Worm (Caenorhabditis elegans): ENCODE measurements around the gene C32D5.7.

The C32D5.7 gene

ce11 chrII:6320655-6321388 lies 19.0 kb downstream of the C32D5.7 start, which contains the start of gene efr-3:
efr-3 (minus strand) TSS chrII:6321159.
- TF ChIP-seq ztf-1 (GFP tag; conservative IDR thresholded peaks at IDR 0.05) (no peak), gmeb-1 (tag; optimal IDR thresholded peaks at IDR 0.05) (peak; percentile 92), sma-9 (GFP tag; optimal IDR thresholded peaks at IDR 0.05) (peak; percentile 16), sma-9 (tag; optimal IDR thresholded peaks at IDR 0.05) (no peak), crh-2 (tag; optimal IDR thresholded peaks at IDR 0.05) (peak; percentile 56), C34F6.9 (tag; optimal IDR thresholded peaks at IDR 0.05) (peak; percentile 78), lin-13 (GFP tag; optimal IDR thresholded peaks at IDR 0.05) (peak; percentile 46), ama-1 (optimal IDR thresholded peaks at IDR 0.05) (no peak), lsy-2 (tag; optimal IDR thresholded peaks at IDR 0.05) (peak; percentile 58 to 79), unc-55 (GFP tag; optimal IDR thresholded peaks at IDR 0.05) (peak; percentile 86), mdl-1 (tag; optimal IDR thresholded peaks at IDR 0.05) (no peak), alr-1 (tag; optimal IDR thresholded peaks at IDR 0.05) (no peak), mab-5 (tag; optimal IDR thresholded peaks at IDR 0.05) (peak; percentile 41)

- no peak for TF ChIP-seq snpc-4 (tag; optimal IDR thresholded peaks at IDR 0.05)
- no peak for TF ChIP-seq nhr-77 (tag; optimal IDR thresholded peaks at IDR 0.05)
- no peak for TF ChIP-seq alr-1 (tag; optimal IDR thresholded peaks at IDR 0.05)
- TF ChIP-seq nhr-129 (tag; optimal IDR thresholded peaks at IDR 0.05) = no peak
- no peak for TF ChIP-seq ceh-16 (tag; optimal IDR thresholded peaks at IDR 0.05)
- no peak for TF ChIP-seq mbf-1 (tag; optimal IDR thresholded peaks at IDR 0.05)
- no peak for TF ChIP-seq aly-2 (tag; optimal IDR thresholded peaks at IDR 0.05)
- TF ChIP-seq nhr-11 (tag; optimal IDR thresholded peaks at IDR 0.05) = no peak
- TF ChIP-seq egl-27 (tag; optimal IDR thresholded peaks at IDR 0.05) = no peak
- no peak for TF ChIP-seq elt-3 (tag; optimal IDR thresholded peaks at IDR 0.05)
- TF ChIP-seq ztf-4 (tag; optimal IDR thresholded peaks at IDR 0.05) = no peak
Observed at ce11 chrII:6311888-6312287, 28.0 kb downstream of the C32D5.7 start.

- TF ChIP-seq crh-2 (tag; optimal IDR thresholded peaks at IDR 0.05) (no peak), lsy-2 (tag; optimal IDR thresholded peaks at IDR 0.05) (peak in 1 of 2 experiments; percentile 10)
Observed at ce11 chrII:6311459-6311858, 28.4 kb downstream of the C32D5.7 start.

ce11 chrII:6309198-6309597 lies 30.6 kb downstream of the C32D5.7 start, which contains the start of gene glb-10:
glb-10 (minus strand) TSS chrII:6309298.
- TF ChIP-seq egl-27 (tag; optimal IDR thresholded peaks at IDR 0.05) (no peak), lsy-2 (tag; optimal IDR thresholded peaks at IDR 0.05) (no peak), elt-3 (tag; optimal IDR thresholded peaks at IDR 0.05) (no peak), R02D3.7 (tag; optimal IDR thresholded peaks at IDR 0.05) (no peak), snpc-4 (tag; optimal IDR thresholded peaks at IDR 0.05) (no peak), crh-2 (tag; optimal IDR thresholded peaks at IDR 0.05) (no peak), skn-1 (tag; optimal IDR thresholded peaks at IDR 0.05) (no peak)

ce11 chrII:6306125-6306524 lies 33.7 kb downstream of the C32D5.7 start, which contains the start of gene C29F5.8:
C29F5.8 (plus strand) TSS chrII:6306425.
- TF ChIP-seq sem-4 (tag; optimal IDR thresholded peaks at IDR 0.05) (no peak), lin-13 (GFP tag; optimal IDR thresholded peaks at IDR 0.05) (no peak), unc-55 (GFP tag; optimal IDR thresholded peaks at IDR 0.05) (no peak), zag-1 (tag; optimal IDR thresholded peaks at IDR 0.05) (no peak), nhr-11 (tag; optimal IDR thresholded peaks at IDR 0.05) (no peak), nhr-23 (tag; optimal IDR thresholded peaks at IDR 0.05) (no peak), skn-1 (tag; optimal IDR thresholded peaks at IDR 0.05) (no peak), nhr-12 (tag; optimal IDR thresholded peaks at IDR 0.05) (no peak), crh-2 (tag; optimal IDR thresholded peaks at IDR 0.05) (no peak), dmd-4 (tag; optimal IDR thresholded peaks at IDR 0.05) (no peak), ztf-4 (tag; optimal IDR thresholded peaks at IDR 0.05) (no peak), sma-3 (GFP tag; optimal IDR thresholded peaks at IDR 0.05) (no peak), ceh-82 (tag; optimal IDR thresholded peaks at IDR 0.05) (no peak), nhr-21 (tag; optimal IDR thresholded peaks at IDR 0.05) (no peak), elt-1 (tag; optimal IDR thresholded peaks at IDR 0.05) (no peak), F13H6.1 (tag; optimal IDR thresholded peaks at IDR 0.05) (no peak)

Measured in whole organism, L2 larva.